Fruit fly (Drosophila melanogaster) whole organism, prepupa: ENCODE measurements around the gene Cad88C.

Experiments
- Blimp-1 ChIP-seq: fragments of 200-800 bp; sonication (Bioruptor generic); optimal IDR thresholded peaks from 3 replicates; lab custom pipeline; 2017; ENCODE audit warnings: missing biosample characterization, missing genetic modification characterization, mild to moderate bottlenecking, moderate library complexity, missing genetic modification reagents
- CG10631 ChIP-seq: fragments of 200-800 bp; sonication (Bioruptor generic); optimal IDR thresholded peaks from 2 replicates; lab custom pipeline; 2016; ENCODE audit warnings: missing biosample characterization, missing genetic modification characterization
- CG10669 ChIP-seq: fragments of 200-800 bp; sonication (Bioruptor generic); optimal IDR thresholded peaks from 3 replicates; lab custom pipeline; 2018; ENCODE audit warnings: missing biosample characterization, mild to moderate bottlenecking, missing genetic modification characterization, moderate library complexity
- CG11294 ChIP-seq: fragments of 200-800 bp; sonication (Bioruptor generic); IDR thresholded peaks from 2 replicates; pipeline ENCODE4 v1.3.6; 2022; ENCODE audit warnings: missing biosample characterization, missing genetic modification characterization
- CG11902 ChIP-seq: fragments of 200-800 bp; sonication (Bioruptor generic); optimal IDR thresholded peaks from 3 replicates; lab custom pipeline; 2016; ENCODE audit warnings: missing biosample characterization, missing genetic modification characterization
- CG1621 ChIP-seq: fragments of 200-800 bp; sonication (Bioruptor generic); optimal IDR thresholded peaks from 3 replicates; lab custom pipeline; 2018; ENCODE audit warnings: missing biosample characterization, mild to moderate bottlenecking, missing genetic modification characterization
- CG31627 ChIP-seq: fragments of 200-800 bp; sonication (Bioruptor generic); optimal IDR thresholded peaks from 3 replicates; lab custom pipeline; 2016; ENCODE audit warnings: missing biosample characterization, missing genetic modification characterization
- CG32006 ChIP-seq: fragments of 200-800 bp; sonication (Bioruptor generic); optimal IDR thresholded peaks from 3 replicates; lab custom pipeline; 2017; ENCODE audit warnings: missing biosample characterization, mild to moderate bottlenecking, missing genetic modification characterization
- CG34406 ChIP-seq: fragments of 200-800 bp; sonication (Bioruptor generic); optimal IDR thresholded peaks from 3 replicates; lab custom pipeline; 2016; ENCODE audit warnings: missing biosample characterization, missing genetic modification characterization
- CG3919 ChIP-seq: fragments of 200-800 bp; sonication (Bioruptor generic); optimal IDR thresholded peaks from 3 replicates; lab custom pipeline; 2016; ENCODE audit warnings: missing biosample characterization, missing genetic modification characterization
- CG4318 ChIP-seq: fragments of 200-800 bp; sonication (Bioruptor generic); optimal IDR thresholded peaks from 3 replicates; lab custom pipeline; 2017; ENCODE audit warnings: missing biosample characterization, mild to moderate bottlenecking, missing genetic modification characterization
- CG6163 ChIP-seq: fragments of 200-800 bp; sonication (Bioruptor generic); IDR thresholded peaks from 3 replicates; pipeline ENCODE4 v1.3.6; 2022; ENCODE audit warnings: missing biosample characterization, missing genetic modification characterization
- CG6276 ChIP-seq: fragments of 200-800 bp; sonication (Bioruptor generic); optimal IDR thresholded peaks from 2 replicates; lab custom pipeline; 2017; ENCODE audit warnings: missing biosample characterization, mild to moderate bottlenecking, missing genetic modification characterization
- CG6792 ChIP-seq: fragments of 200-800 bp; sonication (Bioruptor generic); optimal IDR thresholded peaks from 3 replicates; lab custom pipeline; 2016; ENCODE audit warnings: missing biosample characterization, missing genetic modification characterization
- CG6808 ChIP-seq: fragments of 200-800 bp; sonication (Bioruptor generic); optimal IDR thresholded peaks from 3 replicates; lab custom pipeline; 2017; ENCODE audit warnings: missing biosample characterization, missing genetic modification characterization, mild to moderate bottlenecking, moderate library complexity, missing genetic modification reagents
- CG6854 ChIP-seq: fragments of 200-800 bp; sonication (Bioruptor generic); optimal IDR thresholded peaks from 2 replicates; lab custom pipeline; 2017; ENCODE audit warnings: missing biosample characterization, mild to moderate bottlenecking, missing genetic modification characterization
- CG7368 ChIP-seq: fragments of 200-800 bp; sonication (Bioruptor generic); optimal IDR thresholded peaks from 3 replicates; lab custom pipeline; 2016; ENCODE audit warnings: missing biosample characterization, missing genetic modification characterization
- CG8119 ChIP-seq: fragments of 200-800 bp; sonication (Bioruptor generic); IDR thresholded peaks from 3 replicates; pipeline ENCODE4 v1.3.6; 2022; ENCODE audit warnings: missing biosample characterization, missing genetic modification characterization
- CG8632 ChIP-seq: fragments of 200-800 bp; sonication (Bioruptor generic); optimal IDR thresholded peaks from 3 replicates; lab custom pipeline; 2016; ENCODE audit warnings: missing biosample characterization, missing genetic modification characterization
- CG9139 ChIP-seq: fragments of 200-800 bp; sonication (Bioruptor generic); optimal IDR thresholded peaks from 3 replicates; lab custom pipeline; 2017; ENCODE audit warnings: missing biosample characterization, mild to moderate bottlenecking, missing genetic modification characterization
- Eip75B ChIP-seq: fragments of 200-800 bp; sonication (Bioruptor generic); optimal IDR thresholded peaks from 3 replicates; lab custom pipeline; 2016; ENCODE audit warnings: missing biosample characterization, missing genetic modification characterization
- Eip78C ChIP-seq: fragments of 200-800 bp; sonication (Bioruptor generic); peaks from one replicate; lab custom pipeline; 2016; ENCODE audit warnings: missing biosample characterization, missing genetic modification characterization
- Eip93F ChIP-seq: fragments of 200-800 bp; sonication (Bioruptor generic); optimal IDR thresholded peaks from 2 replicates; lab custom pipeline; 2016; ENCODE audit warnings: missing biosample characterization, mild to moderate bottlenecking, missing genetic modification characterization
- Ets96B ChIP-seq: fragments of 200-800 bp; optimal IDR thresholded peaks from 2 replicates; lab custom pipeline; 2019; ENCODE audit warnings: missing biosample characterization, mild to moderate bottlenecking, missing genetic modification characterization, moderate library complexity
- Hr38 ChIP-seq: sonication (Bioruptor generic); optimal IDR thresholded peaks from 2 replicates; lab custom pipeline; 2016; ENCODE audit warnings: missing biosample characterization, missing genetic modification characterization
- Hr39 ChIP-seq: fragments of 200-800 bp; sonication (Bioruptor generic); optimal IDR thresholded peaks from 2 replicates; lab custom pipeline; 2016; ENCODE audit warnings: missing biosample characterization, missing genetic modification characterization
- Hr4 ChIP-seq: fragments of 200-800 bp; sonication (Bioruptor generic); optimal IDR thresholded peaks from 3 replicates; lab custom pipeline; 2016; ENCODE audit warnings: missing biosample characterization, missing genetic modification characterization
- Lpt ChIP-seq: fragments of 200-800 bp; sonication (Bioruptor generic); optimal IDR thresholded peaks from 3 replicates; lab custom pipeline; 2016; ENCODE audit warnings: missing biosample characterization, missing genetic modification characterization
- Met ChIP-seq: fragments of 200-800 bp; sonication (Bioruptor generic); optimal IDR thresholded peaks from 3 replicates; lab custom pipeline; 2016; ENCODE audit warnings: missing biosample characterization, missing genetic modification characterization
- OdsH ChIP-seq: fragments of 200-800 bp; sonication (Bioruptor generic); optimal IDR thresholded peaks from 3 replicates; lab custom pipeline; 2016; ENCODE audit warnings: missing biosample characterization, missing genetic modification characterization
- Smox ChIP-seq: fragments of 200-800 bp; sonication (Bioruptor generic); optimal IDR thresholded peaks from 3 replicates; lab custom pipeline; 2016; ENCODE audit warnings: missing biosample characterization, missing genetic modification characterization
- Sox102F ChIP-seq: fragments of 200-800 bp; sonication (Bioruptor generic); optimal IDR thresholded peaks from 2 replicates; lab custom pipeline; 2016; ENCODE audit warnings: missing biosample characterization, mild to moderate bottlenecking, missing genetic modification characterization
- achi ChIP-seq: fragments of 200-800 bp; sonication (Bioruptor generic); optimal IDR thresholded peaks from 3 replicates; lab custom pipeline; 2016; ENCODE audit warnings: missing biosample characterization, missing genetic modification characterization
- acj6 ChIP-seq: fragments of 200-800 bp; sonication (Bioruptor generic); optimal IDR thresholded peaks from 3 replicates; lab custom pipeline; 2016; ENCODE audit warnings: missing biosample characterization, missing genetic modification characterization
- cyc ChIP-seq: fragments of 200-800 bp; sonication (Bioruptor generic); optimal IDR thresholded peaks from 3 replicates; lab custom pipeline; 2016; ENCODE audit warnings: missing biosample characterization, missing genetic modification characterization
- dac ChIP-seq: fragments of 200-800 bp; sonication (Bioruptor generic); optimal IDR thresholded peaks from 2 replicates; lab custom pipeline; 2017; ENCODE audit warnings: missing biosample characterization, mild to moderate bottlenecking, missing genetic modification characterization
- eg ChIP-seq: fragments of 200-800 bp; sonication (Bioruptor generic); IDR thresholded peaks from 3 replicates; pipeline ENCODE4 v1.3.6; 2022; ENCODE audit warnings: missing biosample characterization, missing genetic modification characterization
- esn ChIP-seq: fragments of 200-800 bp; sonication (Bioruptor generic); optimal IDR thresholded peaks from 2 replicates; lab custom pipeline; 2016; ENCODE audit warnings: missing biosample characterization, mild to moderate bottlenecking, missing genetic modification characterization, moderate library complexity
- fd59A ChIP-seq: fragments of 200-800 bp; sonication (Bioruptor generic); optimal IDR thresholded peaks from 2 replicates; lab custom pipeline; 2017; ENCODE audit warnings: missing biosample characterization, mild to moderate bottlenecking, missing genetic modification characterization, missing genetic modification reagents
- fd85E ChIP-seq: fragments of 200-800 bp; sonication (Bioruptor generic); optimal IDR thresholded peaks from 3 replicates; lab custom pipeline; 2016; ENCODE audit warnings: missing biosample characterization, missing genetic modification characterization
- lz ChIP-seq: fragments of 200-800 bp; sonication (Bioruptor generic); optimal IDR thresholded peaks from 3 replicates; lab custom pipeline; 2016; ENCODE audit warnings: missing biosample characterization, missing genetic modification characterization
- net ChIP-seq: fragments of 200-800 bp; sonication (Bioruptor generic); optimal IDR thresholded peaks from 3 replicates; lab custom pipeline; 2016; ENCODE audit warnings: missing biosample characterization, missing genetic modification characterization
- pdm3 ChIP-seq: fragments of 200-800 bp; sonication (Bioruptor generic); optimal IDR thresholded peaks from 3 replicates; lab custom pipeline; 2016; ENCODE audit warnings: missing biosample characterization, missing genetic modification characterization
- ss ChIP-seq, 2 experiments: fragments of 200-800 bp; sonication (Bioruptor generic); optimal IDR thresholded peaks; 2 replicates in 1 of 2; 3 replicates in 1 of 2; lab custom pipeline; 2017 to 2018; ENCODE audit warnings: mild to moderate bottlenecking in 2 of 2, missing biosample characterization in 2 of 2, missing genetic modification characterization in 2 of 2, moderate library complexity in 1 of 2
- svp ChIP-seq: fragments of 200-800 bp; sonication (Bioruptor generic); peaks from one replicate; lab custom pipeline; 2016; ENCODE audit warnings: missing biosample characterization, missing genetic modification characterization
- vri ChIP-seq: fragments of 200-800 bp; sonication (Bioruptor generic); optimal IDR thresholded peaks from 3 replicates; lab custom pipeline; 2016; ENCODE audit warnings: missing biosample characterization, mild to moderate bottlenecking, missing genetic modification characterization

Cad88C gene

DNA sequence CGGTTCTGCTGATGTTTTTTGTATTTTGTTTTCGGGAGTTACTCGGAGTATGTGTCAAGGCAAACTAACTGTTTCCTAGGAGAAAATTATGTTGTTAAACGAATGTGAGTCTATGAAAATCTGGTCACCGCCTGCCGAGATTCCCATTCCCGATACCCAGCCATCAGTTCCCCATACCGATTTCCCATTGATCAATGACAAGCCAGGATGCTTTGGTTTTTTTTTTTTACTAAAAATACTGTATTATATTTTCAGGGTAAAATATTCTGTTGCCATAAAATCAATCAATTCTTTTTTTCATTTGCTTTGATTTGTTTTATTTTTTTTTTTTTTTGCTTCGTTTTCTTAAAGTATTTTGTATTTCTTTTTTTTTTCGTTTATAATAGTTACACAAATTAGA is 12.2 kb downstream of the Cad88C start, which contains the start of gene CG7886:
TSS of gene CG7886 (minus strand) at position 101 of the 400 bp plus-strand sequence.
- no peak for TF ChIP-seq Eip75B (GFP tag; lab: Kevin White, UChicago)
- TF ChIP-seq Hr39 (GFP tag; lab: Kevin White, UChicago), result no peak
- no peak for TF ChIP-seq esn (GFP tag; lab: Kevin White, UChicago)
- no peak for TF ChIP-seq CG6276 (GFP tag; lab: Kevin White, UChicago)
- no peak for TF ChIP-seq CG32006 (GFP tag; lab: Kevin White, UChicago)
- no peak for TF ChIP-seq CG4318 (GFP tag; lab: Kevin White, UChicago)
- TF ChIP-seq CG11902 (GFP tag; lab: Kevin White, UChicago), result no peak
- no peak for TF ChIP-seq acj6
- TF ChIP-seq ss (GFP tag; optimal IDR thresholded peaks at IDR 0.05; lab: Kevin White, UChicago), result no peak

DNA sequence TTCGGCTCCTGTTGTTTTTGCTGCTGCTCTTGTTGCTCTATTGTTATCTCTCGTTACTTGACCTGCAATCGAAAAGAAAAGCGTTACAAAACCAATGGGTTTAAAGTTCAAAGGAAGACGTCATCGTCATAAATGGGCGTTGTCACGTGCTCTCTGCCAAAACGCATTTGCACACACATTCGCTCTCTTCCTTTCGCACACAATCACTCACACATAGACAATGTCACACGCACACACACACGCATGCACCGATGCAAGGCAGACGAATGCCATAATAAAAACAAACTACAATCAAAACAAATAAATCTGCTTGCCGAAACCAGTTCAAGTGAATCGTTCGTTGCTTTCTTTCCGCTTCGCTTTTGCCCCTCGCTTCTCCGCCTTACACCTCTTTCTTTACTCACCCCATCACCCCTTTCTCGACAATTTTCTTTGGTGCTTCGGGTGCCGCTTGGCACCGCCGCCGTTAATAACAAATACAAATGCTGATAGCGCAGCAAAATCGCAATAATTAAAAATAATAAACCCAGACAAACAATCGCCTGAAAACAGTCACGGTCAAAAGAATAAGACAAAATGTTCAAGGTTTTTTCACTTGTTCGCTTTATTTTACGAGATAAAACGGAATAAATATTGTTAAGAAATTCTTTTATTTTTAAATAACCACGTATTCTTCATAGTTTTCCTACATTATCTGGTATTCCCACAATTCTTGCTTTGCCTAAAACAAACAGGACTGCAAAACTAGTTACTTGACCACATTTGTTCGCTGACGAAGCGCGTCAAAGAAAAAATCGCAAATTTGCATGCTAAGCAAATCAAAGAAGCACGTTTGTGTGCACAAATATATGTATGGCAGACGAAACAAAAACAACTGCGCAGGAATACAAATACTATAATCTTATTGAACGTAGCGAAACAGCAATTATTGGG is 19.3 kb downstream of the Cad88C start:
- TF ChIP-seq achi (GFP tag; lab: Kevin White, UChicago), result peak; percentile 81
- TF ChIP-seq fd85E (GFP tag; lab: Kevin White, UChicago), result peak; percentile 45
- peak; percentile 90 for TF ChIP-seq svp (GFP tag; lab: Kevin White, UChicago)
- TF ChIP-seq CG6808 (GFP tag; lab: Kevin White, UChicago), result peak; percentile 25
- TF ChIP-seq OdsH (GFP tag; lab: Kevin White, UChicago), result peak; percentile 86
- TF ChIP-seq CG6276 (GFP tag; lab: Kevin White, UChicago), result peak; percentile 85
- TF ChIP-seq CG1621 (tag; lab: Kevin White, UChicago), result peak; percentile 58
- peak; percentile 82 for TF ChIP-seq pdm3 (GFP tag; lab: Kevin White, UChicago)
- TF ChIP-seq CG8119 (GFP tag; lab: Robert Waterston, UW), result peak; percentile 87
- peak; percentile 74 for TF ChIP-seq cyc (GFP tag; lab: Kevin White, UChicago)
- peak; percentile 50 for TF ChIP-seq CG7368 (GFP tag; lab: Kevin White, UChicago)
- peak; percentile 84 for TF ChIP-seq Sox102F (GFP tag; lab: Kevin White, UChicago)
- TF ChIP-seq Hr4 (GFP tag; lab: Kevin White, UChicago), result peak; percentile 92
- TF ChIP-seq Eip75B (GFP tag; lab: Kevin White, UChicago), result peak; percentile 77
- peak; percentile 55 for TF ChIP-seq Blimp-1 (GFP tag; lab: Kevin White, UChicago)
- TF ChIP-seq Eip93F (GFP tag; lab: Kevin White, UChicago), result peak; percentile 67
- no peak for TF ChIP-seq Hr38
- TF ChIP-seq CG10631 (GFP tag; lab: Kevin White, UChicago), result peak; percentile 75
- peak; percentile 81 for TF ChIP-seq Hr39 (GFP tag; lab: Kevin White, UChicago)
- TF ChIP-seq CG8632 (GFP tag; lab: Kevin White, UChicago), result peak; percentile 81
- peak; percentile 75 for TF ChIP-seq net
- peak; percentile 84 for TF ChIP-seq CG6792
- peak; percentile 72 for TF ChIP-seq Lpt
- TF ChIP-seq CG3919 (GFP tag; lab: Kevin White, UChicago), result peak; percentile 69
- peak; percentile 90 for TF ChIP-seq vri (GFP tag; lab: Kevin White, UChicago)
- peak; percentile 32 for TF ChIP-seq CG11902 (GFP tag; lab: Kevin White, UChicago)
- TF ChIP-seq Eip78C (GFP tag; lab: Kevin White, UChicago), result peak; percentile 98
- no peak for TF ChIP-seq CG9139
- peak; percentile 92 for TF ChIP-seq Met (GFP tag; lab: Kevin White, UChicago)
- peak; percentile 70 for TF ChIP-seq CG6163
- peak; percentile 75 for TF ChIP-seq dac (GFP tag; lab: Kevin White, UChicago)
- TF ChIP-seq CG31627 (GFP tag; lab: Kevin White, UChicago), result peak; percentile 85
- peak; percentile 77 for TF ChIP-seq acj6
- peak; percentile 55 for TF ChIP-seq fd59A (GFP tag; lab: Kevin White, UChicago)
- peak; percentile 73 for TF ChIP-seq CG11294 (GFP tag; lab: Robert Waterston, UW)
- TF ChIP-seq CG34406 (GFP tag; lab: Kevin White, UChicago), result peak; percentile 83
- peak; percentile 87 for TF ChIP-seq lz (GFP tag; lab: Kevin White, UChicago)
- peak; percentile 73 for TF ChIP-seq CG6854
- TF ChIP-seq eg (GFP tag; lab: Robert Waterston, UW), result peak; percentile 83
- TF ChIP-seq ss (GFP tag; optimal IDR thresholded peaks at IDR 0.05; lab: Kevin White, UChicago), result peak in 1 of 2 experiments; percentile 23
- peak; percentile 70 for TF ChIP-seq Ets96B (tag; lab: Kevin White, UChicago)
- no peak for TF ChIP-seq Smox (GFP tag; lab: Kevin White, UChicago)
- TF ChIP-seq CG10669 (GFP tag; lab: Kevin White, UChicago), result peak; percentile 71
- peak; percentile 94 for TF ChIP-seq CG32006 (GFP tag; lab: Kevin White, UChicago)
- no peak for TF ChIP-seq CG4318 (GFP tag; lab: Kevin White, UChicago)
